Fruit fly (Drosophila melanogaster): ENCODE measurements around the gene CG13807.

Gene CG13807

DNA sequence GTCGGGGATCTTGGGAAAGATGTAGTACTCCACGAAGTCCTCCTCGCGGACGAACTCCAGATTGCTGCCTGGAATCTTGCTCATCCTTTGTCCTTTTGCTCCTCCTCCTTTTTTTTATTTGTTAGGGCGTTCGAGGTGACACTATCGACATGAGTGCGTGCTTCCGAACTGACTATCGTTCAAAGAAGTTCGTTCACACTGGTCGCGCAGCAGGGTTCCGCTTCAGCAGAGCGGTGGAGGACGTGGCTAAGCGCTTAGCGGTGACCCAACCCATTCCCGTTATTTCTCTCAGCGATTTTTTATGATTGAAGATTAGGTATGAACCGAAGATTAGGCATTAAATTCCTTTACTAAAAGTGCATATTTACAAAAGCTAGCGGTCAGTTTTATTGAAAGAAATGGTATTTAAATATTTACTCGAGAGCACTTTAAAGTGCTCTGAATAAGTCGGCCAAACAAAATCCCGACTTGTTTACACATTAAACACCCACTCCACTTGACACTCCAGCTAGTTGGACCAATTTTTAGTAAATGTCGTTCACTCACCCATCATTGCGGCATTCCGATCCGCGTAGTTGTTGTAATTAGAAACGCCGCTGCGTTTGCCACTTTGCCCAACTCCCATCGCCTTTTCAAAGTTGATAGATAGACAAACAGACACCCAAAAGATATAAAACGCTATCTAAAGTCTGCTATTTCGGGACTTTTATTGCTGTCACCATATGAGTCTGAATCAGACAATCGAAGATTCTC is 3.1 kb downstream of the CG13807 start, which contains the start of the genes ecd and CG13806 (continued):
- TF ChIP-seq az2 (GFP tag; optimal IDR thresholded peaks at IDR 0.05) (no peak), CG10565 (GFP tag; optimal IDR thresholded peaks at IDR 0.05) (no peak), CG33213 (GFP tag; optimal IDR thresholded peaks at IDR 0.05) (peak; percentile 83), Adf1 (GFP tag; IDR thresholded peaks at IDR 0.05) (peak; percentile 56), ranshi (GFP tag; IDR thresholded peaks at IDR 0.05) (peak; percentile 35; the same call in 1 of the 2 replicates), dm (GFP tag; optimal IDR thresholded peaks at IDR 0.05) (peak; percentile 59), CG2889 (GFP tag; IDR thresholded peaks at IDR 0.05) (no peak), CG12942 (GFP tag; optimal IDR thresholded peaks at IDR 0.05) (peak; percentile 27), pb (GFP tag; optimal IDR thresholded peaks at IDR 0.05) (no peak), CG10979 (tag; optimal IDR thresholded peaks at IDR 0.05) (peak; percentile 2), CG10959 (GFP tag; IDR thresholded peaks at IDR 0.05) (peak; percentile 32; the same call in 1 of the 2 replicates), CG4730 (GFP tag; IDR thresholded peaks at IDR 0.05) (no peak), lov (optimal IDR thresholded peaks at IDR 0.05) (no peak), lov (GFP tag; IDR thresholded peaks at IDR 0.05) (no peak), CG1529 (GFP tag; optimal IDR thresholded peaks at IDR 0.05) (no peak), CG18011 (GFP tag; optimal IDR thresholded peaks at IDR 0.05) (no peak), crc (GFP tag; optimal IDR thresholded peaks at IDR 0.05) (no peak), Lim3 (GFP tag; IDR thresholded peaks at IDR 0.05) (no peak), CG1832 (GFP tag; optimal IDR thresholded peaks at IDR 0.05) (no peak), CG10147 (GFP tag; optimal IDR thresholded peaks at IDR 0.05) (no peak), sob (GFP tag; IDR thresholded peaks at IDR 0.05) (peak; percentile 71), repo (GFP tag; optimal IDR thresholded peaks at IDR 0.05) (peak; percentile 38), mam (GFP tag; optimal IDR thresholded peaks at IDR 0.05) (peak; percentile 66), otp (GFP tag; IDR thresholded peaks at IDR 0.05) (no peak), dan (GFP tag; IDR thresholded peaks at IDR 0.05) (no peak), CG12769 (tag; optimal IDR thresholded peaks at IDR 0.05) (no peak), CG2129 (GFP tag; IDR thresholded peaks at IDR 0.05; ENCODE audit: partially characterized antibody) (peak; percentile 76), MBD-R2 (GFP tag; IDR thresholded peaks at IDR 0.05) (peak; percentile 95), Ptx1 (GFP tag; IDR thresholded peaks at IDR 0.05) (peak; percentile 38), CG2875 (GFP tag; optimal IDR thresholded peaks at IDR 0.05) (no peak), Bteb2 (GFP tag; optimal IDR thresholded peaks at IDR 0.05) (no peak), lilli (GFP tag; optimal IDR thresholded peaks at IDR 0.05) (peak; percentile 60), ssp (GFP tag; IDR thresholded peaks at IDR 0.05) (peak; percentile 89), C15 (GFP tag; IDR thresholded peaks at IDR 0.05) (no peak), row (GFP tag; IDR thresholded peaks at IDR 0.05) (peak; percentile 95), B-H2 (GFP tag; optimal IDR thresholded peaks at IDR 0.05) (no peak), fd96Cb (tag; optimal IDR thresholded peaks at IDR 0.05) (no peak), prd (optimal IDR thresholded peaks at IDR 0.05) (no peak), prd (GFP tag; IDR thresholded peaks at IDR 0.05) (peak; percentile 39; the same call in 1 of the 3 replicates), CG11456 (GFP tag; IDR thresholded peaks at IDR 0.05) (peak; percentile 73), peb (GFP tag; IDR thresholded peaks at IDR 0.05) (no peak), CG43689 (GFP tag; IDR thresholded peaks at IDR 0.05) (no peak), Ravus (GFP tag; IDR thresholded peaks at IDR 0.05) (no peak), Hr78 (GFP tag; optimal IDR thresholded peaks at IDR 0.05) (peak in 1 of 2 experiments; percentile 1), tio (GFP tag; optimal IDR thresholded peaks at IDR 0.05) (no peak), fd3F (GFP tag; optimal IDR thresholded peaks at IDR 0.05) (no peak), sc (optimal IDR thresholded peaks at IDR 0.05) (no peak), sc (GFP tag; optimal IDR thresholded peaks at IDR 0.05) (no peak), CG3995 (GFP tag; optimal IDR thresholded peaks at IDR 0.05) (peak; percentile 55), insv (GFP tag; optimal IDR thresholded peaks at IDR 0.05) (peak in 1 of 2 experiments; percentile 16), gro (GFP tag; optimal IDR thresholded peaks at IDR 0.05) (no peak)

All from whole organism, embryonic.